Fruit fly (Drosophila melanogaster) whole organism, pupa: Measurements from ENCODE around the gene Past1.

Experiments used
- CG15710 ChIP-seq: fragments of 200-800 bp; sonication (Bioruptor generic); optimal IDR thresholded peaks from 2 replicates; lab custom pipeline; 2018; ENCODE audit warnings: missing biosample characterization, mild to moderate bottlenecking, missing genetic modification characterization, moderate library complexity
- CG17806 ChIP-seq: fragments of 200-800 bp; sonication (Bioruptor generic); optimal IDR thresholded peaks from 2 replicates; lab custom pipeline; 2018; ENCODE audit warnings: missing biosample characterization, mild to moderate bottlenecking, missing genetic modification characterization, moderate library complexity
- CG34367 ChIP-seq: fragments of 200-800 bp; sonication (Bioruptor generic); optimal IDR thresholded peaks from 2 replicates; lab custom pipeline; 2018; ENCODE audit warnings: missing biosample characterization, mild to moderate bottlenecking, missing genetic modification characterization
- CG4496 ChIP-seq: fragments of 200-800 bp; sonication (Bioruptor generic); IDR thresholded peaks from 3 replicates; pipeline ENCODE4 v1.3.6; 2022; ENCODE audit warnings: missing biosample characterization, missing genetic modification characterization
- CG8159 ChIP-seq: fragments of 200-800 bp; sonication (Bioruptor generic); optimal IDR thresholded peaks from 3 replicates; lab custom pipeline; 2018; ENCODE audit warnings: missing biosample characterization, mild to moderate bottlenecking, missing genetic modification characterization, moderate library complexity
- EcR ChIP-seq: fragments of 200-800 bp; sonication (Bioruptor generic); optimal IDR thresholded peaks from 3 replicates; lab custom pipeline; 2019; ENCODE audit warnings: missing biosample characterization, missing genetic modification characterization, mild to moderate bottlenecking, moderate library complexity, missing genetic modification reagents
- Pif1B ChIP-seq: fragments of 200-800 bp; sonication (Bioruptor generic); optimal IDR thresholded peaks from 3 replicates; lab custom pipeline; 2016; ENCODE audit warnings: missing biosample characterization, missing genetic modification characterization
- fd96Ca ChIP-seq: fragments of 200-800 bp; sonication (Bioruptor generic); IDR thresholded peaks from 3 replicates; pipeline ENCODE4 v1.3.6; 2022; ENCODE audit warnings: missing biosample characterization, missing genetic modification characterization
- gl ChIP-seq: fragments of 200-800 bp; sonication (Bioruptor generic); optimal IDR thresholded peaks from 2 replicates; lab custom pipeline; 2018; ENCODE audit warnings: missing biosample characterization, mild to moderate bottlenecking, missing genetic modification characterization

DNA sequence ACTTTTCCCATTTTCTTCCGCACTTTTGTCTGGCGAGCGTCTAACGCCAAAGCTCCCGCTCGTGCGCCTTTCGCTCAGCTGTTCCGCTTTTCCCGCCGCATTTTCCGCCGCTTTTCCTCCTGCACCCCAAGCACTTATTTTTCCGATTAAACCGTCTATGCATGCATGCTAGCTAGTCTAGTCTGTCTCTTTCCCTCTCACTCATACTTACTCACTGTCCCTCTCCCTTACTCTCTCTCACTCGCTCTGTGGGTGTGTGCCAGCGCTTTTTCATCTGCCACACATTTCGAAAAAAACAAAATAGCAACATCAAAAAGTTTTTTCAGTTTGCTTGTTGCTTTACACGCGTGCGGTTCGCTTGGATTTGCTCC, 42.9 kb upstream of the Past1 start, which contains the start of gene CG6225:
- TF ChIP-seq gl (tag; lab: Kevin White, UChicago) = no peak
- no peak for TF ChIP-seq EcR (GFP tag; lab: Kevin White, UChicago)
- no peak for TF ChIP-seq fd96Ca (GFP tag; lab: Robert Waterston, UW)
- no peak for TF ChIP-seq CG8159 (tag; lab: Kevin White, UChicago)
- TF ChIP-seq Pif1B (GFP tag; lab: Kevin White, UChicago) = no peak
- no peak for TF ChIP-seq CG4496 (GFP tag; lab: Robert Waterston, UW)
- TF ChIP-seq CG34367 (tag; lab: Kevin White, UChicago) = no peak
- no peak for TF ChIP-seq CG17806 (tag; lab: Kevin White, UChicago)
- TF ChIP-seq CG15710 (tag; lab: Kevin White, UChicago) = no peak
